Worm (Caenorhabditis elegans): ENCODE data around the gene Y57G11C.30.

DNA sequence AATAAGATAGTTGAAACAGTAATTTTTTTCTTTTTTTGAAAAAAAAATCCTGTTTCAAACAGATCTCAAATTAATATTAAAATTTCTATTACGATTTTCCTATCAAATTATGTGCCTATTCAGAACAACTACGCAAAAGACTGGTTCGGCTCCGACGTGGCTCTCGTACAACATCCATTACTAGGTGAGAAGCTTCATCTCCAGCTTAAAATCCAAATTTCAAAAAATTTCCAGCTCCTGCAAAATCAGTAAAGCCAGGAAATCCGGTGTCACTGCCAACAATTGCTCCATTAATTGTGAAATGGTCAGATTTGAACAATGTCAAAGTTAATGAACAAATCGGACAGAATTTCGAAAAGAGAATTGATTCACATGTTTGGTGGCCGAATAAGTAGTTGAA is 15.1 kb downstream of the Y57G11C.30 start:
- TF ChIP-seq dao-5 (tag; optimal IDR thresholded peaks at IDR 0.05) (no peak), W03F9.2 (tag; optimal IDR thresholded peaks at IDR 0.05) (no peak)
